Worm (Caenorhabditis elegans) whole organism, mixed stage, embryonic: ENCODE results near the gene C56A3.8.

Source experiments
- M03D4.4 ChIP-seq: sonication (generic microtip); optimal IDR thresholded peaks from 2 replicates; lab custom pipeline; 2017; ENCODE audit warnings: mild to moderate bottlenecking, missing genetic modification characterization, missing compliant biosample characterization
- bed-3 ChIP-seq: fragments of 200-800 bp; sonication (Bioruptor generic); optimal IDR thresholded peaks from 3 replicates; lab custom pipeline; 2018; ENCODE audit warnings: mild to moderate bottlenecking, missing genetic modification characterization, moderate library complexity, missing compliant biosample characterization
- blmp-1 ChIP-seq: fragments of 150-350 bp; optimal IDR thresholded peaks from 2 replicates; lab custom pipeline; 2014; ENCODE audit warnings: missing biosample characterization, missing genetic modification characterization
- ceh-39 ChIP-seq: fragments of 150-350 bp; optimal IDR thresholded peaks from 2 replicates; lab custom pipeline; 2014; ENCODE audit warnings: missing biosample characterization, missing genetic modification characterization
- ceh-43 ChIP-seq: fragments of 200-800 bp; sonication (Bioruptor generic); optimal IDR thresholded peaks from 2 replicates; lab custom pipeline; 2018; ENCODE audit warnings: mild to moderate bottlenecking, missing genetic modification characterization, moderate library complexity, missing compliant biosample characterization
- ceh-83 ChIP-seq: fragments of 200-800 bp; sonication (Bioruptor generic); optimal IDR thresholded peaks from 2 replicates; lab custom pipeline; 2018; ENCODE audit warnings: mild to moderate bottlenecking, missing genetic modification characterization, missing compliant biosample characterization
- ces-1 ChIP-seq: fragments of 150-350 bp; optimal IDR thresholded peaks from 2 replicates; lab custom pipeline; 2014; ENCODE audit warnings: missing biosample characterization, missing genetic modification reagents, missing genetic modification characterization
- drap-1 ChIP-seq: fragments of 200-800 bp; sonication (Bioruptor generic); optimal IDR thresholded peaks from 3 replicates; lab custom pipeline; 2018; ENCODE audit warnings: mild to moderate bottlenecking, missing genetic modification characterization, missing compliant biosample characterization
- elt-1 ChIP-seq: sonication (generic microtip); optimal IDR thresholded peaks from 2 replicates; lab custom pipeline; 2017; ENCODE audit warnings: missing genetic modification characterization, mild to moderate bottlenecking, missing compliant biosample characterization, antibody characterized with exemption, moderate library complexity, borderline replicate concordance; ENCODE audit not compliant: insufficient read depth
- elt-3 ChIP-seq: fragments of 150-350 bp; optimal IDR thresholded peaks from 2 replicates; lab custom pipeline; 2014; ENCODE audit warnings: missing biosample characterization, missing genetic modification characterization
- ham-2 ChIP-seq: fragments of 200-800 bp; sonication (Bioruptor generic); optimal IDR thresholded peaks from 2 replicates; lab custom pipeline; 2018; ENCODE audit warnings: mild to moderate bottlenecking, missing genetic modification characterization, missing compliant biosample characterization
- lin-32 ChIP-seq: fragments of 200-800 bp; sonication (Bioruptor generic); optimal IDR thresholded peaks from 2 replicates; lab custom pipeline; 2018; ENCODE audit warnings: mild to moderate bottlenecking, missing genetic modification characterization, missing compliant biosample characterization
- lsy-2 ChIP-seq: fragments of 150-350 bp; optimal IDR thresholded peaks from 2 replicates; lab custom pipeline; 2014; ENCODE audit warnings: missing biosample characterization, missing genetic modification characterization
- mab-5 ChIP-seq: fragments of 150-350 bp; optimal IDR thresholded peaks from 2 replicates; lab custom pipeline; 2014; ENCODE audit warnings: missing biosample characterization, missing genetic modification characterization
- mep-1 ChIP-seq: fragments of 150-350 bp; optimal IDR thresholded peaks from 2 replicates; lab custom pipeline; 2017; ENCODE audit warnings: missing biosample characterization, missing genetic modification reagents, missing genetic modification characterization, inconsistent platforms
- mls-2 ChIP-seq: sonication (generic microtip); optimal IDR thresholded peaks from 2 replicates; lab custom pipeline; 2016; ENCODE audit warnings: mild to moderate bottlenecking, missing genetic modification characterization, moderate library complexity, missing compliant biosample characterization
- nhr-12 ChIP-seq: fragments of 150-350 bp; optimal IDR thresholded peaks from 2 replicates; lab custom pipeline; 2014; ENCODE audit warnings: missing biosample characterization, missing genetic modification characterization
- nhr-2 ChIP-seq: fragments of 150-350 bp; optimal IDR thresholded peaks from 2 replicates; lab custom pipeline; 2014; ENCODE audit warnings: missing biosample characterization, missing genetic modification characterization
- nhr-237 ChIP-seq: fragments of 150-350 bp; optimal IDR thresholded peaks from 2 replicates; lab custom pipeline; 2014; ENCODE audit warnings: missing biosample characterization, missing genetic modification characterization
- nhr-28 ChIP-seq: fragments of 150-350 bp; optimal IDR thresholded peaks from 2 replicates; lab custom pipeline; 2014; ENCODE audit warnings: missing biosample characterization, missing genetic modification characterization
- nhr-76 ChIP-seq: sonication (generic microtip); optimal IDR thresholded peaks from 2 replicates; lab custom pipeline; 2017; ENCODE audit warnings: missing biosample characterization, missing genetic modification characterization
- pha-4 ChIP-seq: fragments of 150-350 bp; optimal IDR thresholded peaks from 2 replicates; lab custom pipeline; 2018; ENCODE audit warnings: missing biosample characterization, missing genetic modification reagents, missing genetic modification characterization
- sem-2 ChIP-seq: fragments of 200-800 bp; sonication (Bioruptor generic); optimal IDR thresholded peaks from 2 replicates; lab custom pipeline; 2018; ENCODE audit warnings: mild to moderate bottlenecking, missing genetic modification characterization, missing compliant biosample characterization
- sptf-1 ChIP-seq: sonication (generic microtip); optimal IDR thresholded peaks from 2 replicates; lab custom pipeline; 2017; ENCODE audit warnings: mild to moderate bottlenecking, missing genetic modification characterization, moderate library complexity, missing compliant biosample characterization
- tbx-8 ChIP-seq: fragments of 200-800 bp; sonication (Bioruptor generic); optimal IDR thresholded peaks from 2 replicates; lab custom pipeline; 2018; ENCODE audit warnings: mild to moderate bottlenecking, missing genetic modification characterization, moderate library complexity, missing compliant biosample characterization
- unc-39 ChIP-seq: fragments of 150-350 bp; optimal IDR thresholded peaks from 2 replicates; lab custom pipeline; 2014; ENCODE audit warnings: missing biosample characterization, missing genetic modification characterization
- unc-62 ChIP-seq: fragments of 150-350 bp; optimal IDR thresholded peaks from 2 replicates; lab custom pipeline; 2014; ENCODE audit warnings: missing biosample characterization, missing genetic modification reagents, missing genetic modification characterization
- zip-8 ChIP-seq: fragments of 150-350 bp; optimal IDR thresholded peaks from 2 replicates; lab custom pipeline; 2014; ENCODE audit warnings: missing biosample characterization, missing genetic modification characterization
- ztf-11 ChIP-seq: fragments of 150-350 bp; optimal IDR thresholded peaks from 2 replicates; lab custom pipeline; 2014; ENCODE audit warnings: missing biosample characterization, missing genetic modification characterization

C56A3.8 gene

DNA sequence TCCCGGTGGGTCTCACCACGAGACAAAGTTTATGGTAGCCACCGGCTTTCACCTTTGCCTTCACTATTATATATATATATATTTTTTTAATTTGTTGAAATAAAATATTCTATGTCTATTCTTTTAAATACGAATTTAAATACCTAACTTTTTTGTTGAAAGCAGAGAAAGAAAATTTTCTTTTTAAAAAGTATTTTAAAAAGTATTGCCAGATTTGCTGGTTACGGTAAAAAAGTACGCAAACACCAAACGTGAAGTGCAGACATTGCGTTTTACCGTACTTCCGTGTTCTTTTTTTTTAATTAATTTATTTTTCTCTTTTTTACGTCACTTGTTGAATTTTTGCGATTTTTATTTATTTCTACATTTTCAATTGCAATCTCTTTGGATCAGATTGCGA lies at the start of gene C56A3.8:
C56A3.8 (plus strand) TSS at position 301 of the 400 bp plus-strand sequence.
- TF ChIP-seq ztf-11 (tag; lab: Kevin White, UChicago): no peak
- no peak for TF ChIP-seq nhr-237 (tag; lab: Kevin White, UChicago)
- no peak for TF ChIP-seq mep-1 (tag; lab: Kevin White, UChicago)

- TF ChIP-seq nhr-28 (tag; lab: Kevin White, UChicago) (no peak), bed-3 (GFP tag; lab: Kevin White, UChicago) (no peak), zip-8 (tag; lab: Kevin White, UChicago) (peak; percentile 64), ceh-43 (GFP tag; lab: Kevin White, UChicago) (no peak)
Measured at ce11 chrV:13511618-13512017, 48.5 kb upstream of the C56A3.8 start, which contains the start of gene avr-15. Gene avr-15 (minus strand): TSS chrV:13511718.

DNA sequence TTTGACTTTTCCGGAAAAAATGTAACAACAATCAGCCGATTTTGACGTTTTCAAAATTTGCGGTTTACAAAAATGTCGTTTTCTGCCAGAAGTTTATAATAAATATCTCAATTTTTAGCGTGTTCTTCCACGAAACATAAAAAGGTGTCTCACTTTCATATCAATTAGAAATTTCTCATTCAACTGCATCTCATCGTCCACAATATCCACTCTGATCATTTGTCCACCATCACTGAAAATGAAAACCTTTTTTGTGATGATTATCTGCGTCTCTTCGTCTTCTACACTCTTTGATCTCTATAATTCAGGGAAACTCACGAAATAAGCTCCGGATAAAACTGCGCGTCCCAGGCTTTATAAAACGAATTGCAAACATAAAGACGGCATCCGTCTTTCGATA lies 47.6 kb upstream of the C56A3.8 start:
- TF ChIP-seq mep-1 (tag; lab: Kevin White, UChicago) (no peak), blmp-1 (tag; lab: Kevin White, UChicago) (no peak), lsy-2 (no peak), elt-1 (tag; lab: Kevin White, UChicago) (no peak), nhr-12 (tag; lab: Kevin White, UChicago) (no peak), unc-62 (no peak), nhr-2 (tag; lab: Kevin White, UChicago) (no peak), M03D4.4 (tag; lab: Kevin White, UChicago) (no peak), ham-2 (GFP tag; lab: Kevin White, UChicago) (no peak), tbx-8 (no peak), ztf-11 (tag; lab: Kevin White, UChicago) (no peak), pha-4 (tag; lab: Kevin White, UChicago) (no peak), drap-1 (no peak), ceh-39 (tag; lab: Kevin White, UChicago) (no peak)

DNA sequence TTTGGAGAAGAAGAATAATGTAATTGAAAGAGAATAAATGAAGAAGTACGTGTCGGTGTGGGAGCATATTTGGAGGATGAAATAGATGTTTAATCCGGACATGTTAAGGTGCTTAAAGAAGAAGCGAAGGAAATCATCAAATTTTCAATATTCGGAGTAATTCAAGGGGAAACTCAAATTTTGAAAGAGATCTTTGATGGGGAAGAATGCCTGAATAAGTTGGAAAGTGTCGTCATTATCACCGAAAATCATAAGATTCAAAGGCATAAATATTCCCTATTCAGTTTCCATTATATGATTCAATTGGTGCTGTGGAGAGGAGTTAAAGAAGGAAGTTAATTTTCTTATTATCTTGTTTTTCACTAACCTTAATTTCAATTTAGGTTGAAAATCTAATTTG lies 45.0 kb upstream of the C56A3.8 start, which contains the start of gene semi-1:
semi-1 (minus strand) TSS at position 101 of the 400 bp plus-strand sequence.
- TF ChIP-seq ceh-83 (GFP tag; lab: Kevin White, UChicago) (no peak), nhr-28 (tag; lab: Kevin White, UChicago) (no peak), nhr-2 (tag; lab: Kevin White, UChicago) (no peak), sptf-1 (tag; lab: Kevin White, UChicago) (no peak), elt-1 (tag; lab: Kevin White, UChicago) (no peak)

DNA sequence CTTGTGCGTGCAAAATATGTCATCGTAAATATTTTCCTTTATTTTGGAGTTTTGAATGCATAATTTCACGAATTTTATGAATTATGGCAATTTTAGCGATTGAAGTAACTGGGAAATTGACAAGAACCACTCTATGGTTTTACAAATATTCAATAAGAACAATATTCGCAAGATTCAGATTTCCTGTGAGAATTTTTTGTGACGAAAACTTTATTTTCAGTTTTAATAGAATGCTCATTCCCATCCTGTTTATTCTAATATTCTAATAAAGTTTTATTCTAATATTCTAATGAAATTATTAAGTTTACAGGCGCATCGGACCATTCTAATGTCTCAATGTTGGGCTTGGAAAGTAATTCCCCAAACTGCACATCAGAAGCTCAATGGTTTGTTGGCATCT lies 36.9 kb upstream of the C56A3.8 start, which contains the start of gene R11G10.3:
R11G10.3 (plus strand) TSS at position 301 of the 400 bp plus-strand sequence.
- TF ChIP-seq unc-62 (no peak), mls-2 (tag; lab: Kevin White, UChicago) (no peak), sem-2 (no peak), elt-3 (tag; lab: Kevin White, UChicago) (no peak), ceh-83 (GFP tag; lab: Kevin White, UChicago) (no peak), lin-32 (no peak), nhr-28 (tag; lab: Kevin White, UChicago) (no peak), zip-8 (tag; lab: Kevin White, UChicago) (no peak), nhr-76 (no peak), drap-1 (no peak), mab-5 (no peak)

ce11 chrV:13529165-13529564 lies 30.9 kb upstream of the C56A3.8 start:
- TF ChIP-seq sptf-1 (tag; lab: Kevin White, UChicago) (no peak), ceh-43 (GFP tag; lab: Kevin White, UChicago) (no peak), lin-32 (no peak), mls-2 (tag; lab: Kevin White, UChicago) (no peak), mep-1 (tag; lab: Kevin White, UChicago) (no peak), nhr-2 (tag; lab: Kevin White, UChicago) (no peak), mab-5 (no peak), elt-1 (tag; lab: Kevin White, UChicago) (no peak), ces-1 (no peak), ceh-39 (tag; lab: Kevin White, UChicago) (no peak), elt-3 (tag; lab: Kevin White, UChicago) (no peak), nhr-76 (no peak), pha-4 (tag; lab: Kevin White, UChicago) (no peak), unc-39 (tag; lab: Kevin White, UChicago) (no peak), drap-1 (no peak), M03D4.4 (tag; lab: Kevin White, UChicago) (no peak), unc-62 (no peak), zip-8 (tag; lab: Kevin White, UChicago) (no peak)
